Worm (Caenorhabditis elegans): Measurements from ENCODE around the gene ztf-13.

The ztf-13 gene

ce11 chrX:3127626-3128142 lies 25.7 kb upstream of the ztf-13 start (continued):
- peak; percentile 87 for TF ChIP-seq dmd-6 (GFP tag; IDR thresholded peaks at IDR 0.05)
- TF ChIP-seq ces-1 (GFP tag; optimal IDR thresholded peaks at IDR 0.05), result peak; percentile 21
- TF ChIP-seq F26F4.8 (GFP tag; conservative IDR thresholded peaks at IDR 0.05), result no peak
- TF ChIP-seq lin-38 (GFP tag; IDR thresholded peaks at IDR 0.05), result peak; percentile 69
- TF ChIP-seq jun-1 (tag; optimal IDR thresholded peaks at IDR 0.05), result peak; percentile 39
- peak; percentile 41 for TF ChIP-seq dpl-1 (GFP tag; optimal IDR thresholded peaks at IDR 0.05)
- TF ChIP-seq ctbp-1 (GFP tag; IDR thresholded peaks at IDR 0.05), result peak; percentile 95
- TF ChIP-seq arid-1 (GFP tag; conservative IDR thresholded peaks at IDR 0.05), result peak; percentile 73; the same call in 1 of the 2 replicates
- peak; percentile 73 to 95 for TF ChIP-seq hif-1 (tag; optimal IDR thresholded peaks at IDR 0.05)
- TF ChIP-seq hmg-1.1 (GFP tag; IDR thresholded peaks at IDR 0.05), result peak; percentile 99
- no peak for TF ChIP-seq skn-1 (tag; optimal IDR thresholded peaks at IDR 0.05)
- peak; percentile 90 for TF ChIP-seq ceh-20 (GFP tag; IDR thresholded peaks at IDR 0.05)
- no peak for TF ChIP-seq D1046.2 (GFP tag; IDR thresholded peaks at IDR 0.05)
- no peak for TF ChIP-seq egl-27 (tag; optimal IDR thresholded peaks at IDR 0.05)
- 0 out of 2 replicates have a peak, but pooled peaks have one; percentile 39 for TF ChIP-seq lim-7 (GFP tag; IDR thresholded peaks at IDR 0.05)
- TF ChIP-seq php-3 (GFP tag; IDR thresholded peaks at IDR 0.05), result peak; percentile 17; the same call in 1 of the 2 replicates
- no peak for TF ChIP-seq fos-1 (tag; optimal IDR thresholded peaks at IDR 0.05)
- TF ChIP-seq dmd-8 (GFP tag; IDR thresholded peaks at IDR 0.05), result peak; percentile 64; the same call in 1 of the 2 replicates
- TF ChIP-seq daf-19 (GFP tag; conservative IDR thresholded peaks at IDR 0.05), result no peak
- peak in 1 of 2 experiments; percentile 50 for TF ChIP-seq ZK546.5 (tag; optimal IDR thresholded peaks at IDR 0.05)
- peak; percentile 98 for TF ChIP-seq hlh-11 (tag; optimal IDR thresholded peaks at IDR 0.05)
- TF ChIP-seq attf-4 (tag; optimal IDR thresholded peaks at IDR 0.05), result peak; percentile 16
- TF ChIP-seq nhr-25 (tag; optimal IDR thresholded peaks at IDR 0.05; ENCODE audit: borderline replicate concordance, insufficient read depth), result peak; percentile 96
- TF ChIP-seq unc-39 (tag; optimal IDR thresholded peaks at IDR 0.05), result peak; percentile 65
- no peak for TF ChIP-seq R02D3.7 (tag; optimal IDR thresholded peaks at IDR 0.05)
- TF ChIP-seq nhr-237 (tag; optimal IDR thresholded peaks at IDR 0.05), result no peak
- TF ChIP-seq Y75B8A.6 (GFP tag; IDR thresholded peaks at IDR 0.05), result 0 out of 2 replicates have a peak, but pooled peaks have one; percentile 67
- no peak for TF ChIP-seq zip-11 (GFP tag; IDR thresholded peaks at IDR 0.05)
- no peak for TF ChIP-seq cey-2 (tag; optimal IDR thresholded peaks at IDR 0.05; ENCODE audit: borderline replicate concordance, insufficient read depth)
- TF ChIP-seq egl-43 (GFP tag; IDR thresholded peaks at IDR 0.05), result no peak
- TF ChIP-seq T26A8.4 (GFP tag; IDR thresholded peaks at IDR 0.05), result peak; percentile 71

DNA sequence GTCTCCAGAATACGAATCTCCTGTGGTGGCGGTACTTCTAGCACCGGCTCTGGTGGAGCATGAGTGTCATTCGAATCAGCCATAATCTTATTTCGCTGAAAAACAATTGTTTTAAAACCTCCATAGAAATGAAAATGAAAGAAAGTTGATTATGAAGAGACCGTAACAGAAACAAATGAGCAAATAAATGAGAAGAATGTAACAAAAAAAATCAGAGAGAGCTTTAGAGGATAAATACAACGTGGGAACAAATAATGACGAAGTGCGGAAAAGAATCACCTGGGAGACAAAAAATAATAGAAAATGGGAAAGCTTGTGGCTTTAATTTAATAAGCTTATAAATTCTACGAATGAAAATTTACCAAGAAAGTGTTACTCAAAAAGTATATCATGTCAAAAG lies 25.0 kb upstream of the ztf-13 start, which contains the start of gene spc-1:
spc-1 (minus strand) TSS at position 101 of the 400 bp plus-strand sequence.
- TF ChIP-seq nhr-6 (tag; optimal IDR thresholded peaks at IDR 0.05) (no peak), mxl-3 (GFP tag; optimal IDR thresholded peaks at IDR 0.05) (no peak), nhr-77 (tag; optimal IDR thresholded peaks at IDR 0.05) (no peak), set-16 (GFP tag; IDR thresholded peaks at IDR 0.05) (no peak), spr-3 (GFP tag; optimal IDR thresholded peaks at IDR 0.05) (no peak), tra-1 (GFP tag; IDR thresholded peaks at IDR 0.05) (no peak), zip-11 (GFP tag; IDR thresholded peaks at IDR 0.05) (no peak), egl-27 (tag; optimal IDR thresholded peaks at IDR 0.05) (no peak), nhr-111 (GFP tag; optimal IDR thresholded peaks at IDR 0.05) (no peak), ceh-20 (GFP tag; IDR thresholded peaks at IDR 0.05) (no peak), nhr-28 (tag; optimal IDR thresholded peaks at IDR 0.05) (no peak), T26A8.4 (GFP tag; IDR thresholded peaks at IDR 0.05) (no peak), dve-1 (tag; optimal IDR thresholded peaks at IDR 0.05; ENCODE audit: insufficient read depth) (no peak), php-3 (GFP tag; IDR thresholded peaks at IDR 0.05) (no peak), mep-1 (tag; optimal IDR thresholded peaks at IDR 0.05) (no peak), zip-2 (tag; optimal IDR thresholded peaks at IDR 0.05) (no peak), ceh-62 (tag; optimal IDR thresholded peaks at IDR 0.05) (no peak), nhr-10 (tag; optimal IDR thresholded peaks at IDR 0.05) (no peak)
